Worm (Caenorhabditis elegans): ENCODE results near the gene ptpn-22.

Gene ptpn-22

ce11 chrIV:1763452-1763851 is 23.4 kb upstream of the ptpn-22 start (continued):
- TF ChIP-seq unc-39 (tag; optimal IDR thresholded peaks at IDR 0.05) = no peak
- no peak for TF ChIP-seq lsy-2 (tag; optimal IDR thresholded peaks at IDR 0.05)
- peak; percentile 78 for TF ChIP-seq egl-43 (GFP tag; IDR thresholded peaks at IDR 0.05)
- no peak for TF ChIP-seq duxl-1 (tag; optimal IDR thresholded peaks at IDR 0.05; ENCODE audit: poor library complexity)
- TF ChIP-seq pha-4 (GFP tag; IDR thresholded peaks at IDR 0.05) = 0 out of 2 replicates have a peak, but pooled peaks have one; percentile 30
- no peak for TF ChIP-seq pha-4 (tag; optimal IDR thresholded peaks at IDR 0.05)
- no peak for TF ChIP-seq daf-12 (tag; optimal IDR thresholded peaks at IDR 0.05)
- no peak for TF ChIP-seq mxl-3 (GFP tag; optimal IDR thresholded peaks at IDR 0.05)
- TF ChIP-seq dmd-9 (GFP tag; IDR thresholded peaks at IDR 0.05) = no peak
- no peak for TF ChIP-seq nhr-76 (tag; optimal IDR thresholded peaks at IDR 0.05)
- TF ChIP-seq F26F4.8 (GFP tag; conservative IDR thresholded peaks at IDR 0.05) = no peak
- 0 out of 2 replicates have a peak, but pooled peaks have one; percentile 22 for TF ChIP-seq madf-9 (GFP tag; conservative IDR thresholded peaks at IDR 0.05)
- no peak for TF ChIP-seq F10B5.3 (tag; optimal IDR thresholded peaks at IDR 0.05)
- no peak for TF ChIP-seq tag-97 (GFP tag; IDR thresholded peaks at IDR 0.05)
- TF ChIP-seq arid-1 (GFP tag; conservative IDR thresholded peaks at IDR 0.05) = no peak
- TF ChIP-seq mdl-1 (tag; optimal IDR thresholded peaks at IDR 0.05) = no peak
- TF ChIP-seq mes-2 (tag; optimal IDR thresholded peaks at IDR 0.05; ENCODE audit: poor library complexity, severe bottlenecking) = no peak
- peak; percentile 61; the same call in 1 of the 2 replicates for TF ChIP-seq dmd-8 (GFP tag; IDR thresholded peaks at IDR 0.05)
- TF ChIP-seq set-16 (GFP tag; IDR thresholded peaks at IDR 0.05) = peak; percentile 93
- TF ChIP-seq php-3 (GFP tag; IDR thresholded peaks at IDR 0.05) = no peak
- TF ChIP-seq unc-130 (GFP tag; optimal IDR thresholded peaks at IDR 0.05) = no peak
- TF ChIP-seq snpc-1.2 (GFP tag; IDR thresholded peaks at IDR 0.05) = peak; percentile 75
- no peak for TF ChIP-seq ama-1 (optimal IDR thresholded peaks at IDR 0.05)
- TF ChIP-seq hlh-30 (tag; optimal IDR thresholded peaks at IDR 0.05; ENCODE audit: insufficient read depth) = no peak
- TF ChIP-seq hif-1 (tag; optimal IDR thresholded peaks at IDR 0.05) = no peak
- TF ChIP-seq nhr-6 (tag; optimal IDR thresholded peaks at IDR 0.05) = no peak
- no peak for TF ChIP-seq gei-8 (GFP tag; optimal IDR thresholded peaks at IDR 0.05)
- TF ChIP-seq dve-1 (tag; optimal IDR thresholded peaks at IDR 0.05; ENCODE audit: insufficient read depth) = no peak

- TF ChIP-seq hlh-11 (tag; optimal IDR thresholded peaks at IDR 0.05) (peak; percentile 20), snpc-1.2 (GFP tag; IDR thresholded peaks at IDR 0.05) (no peak), mdl-1 (tag; optimal IDR thresholded peaks at IDR 0.05) (peak in 1 of 2 experiments; percentile 14), nhr-11 (tag; optimal IDR thresholded peaks at IDR 0.05) (peak; percentile 33), hif-1 (tag; optimal IDR thresholded peaks at IDR 0.05) (peak in 1 of 2 experiments; percentile 13), unc-62 (GFP tag; optimal IDR thresholded peaks at IDR 0.05 in 1 of 2) (peak in 1 of 2 experiments; percentile 78), unc-62 (tag; optimal IDR thresholded peaks at IDR 0.05) (no peak), ceh-32 (tag; optimal IDR thresholded peaks at IDR 0.05; ENCODE audit: poor library complexity) (no peak), daf-19 (GFP tag; conservative IDR thresholded peaks at IDR 0.05) (no peak)
Measured at ce11 chrIV:1761553-1761952, 21.5 kb upstream of the ptpn-22 start, which contains the start of gene Y41D4A.7. Gene Y41D4A.7, minus strand, starts transcription at chrIV:1761570.

- no peak for TF ChIP-seq fkh-10 (GFP tag; optimal IDR thresholded peaks at IDR 0.05)
- TF ChIP-seq unc-62 (GFP tag; optimal IDR thresholded peaks at IDR 0.05 in 1 of 2) = peak in 1 of 2 experiments; percentile 97
- no peak for TF ChIP-seq unc-62 (tag; optimal IDR thresholded peaks at IDR 0.05)
- peak; percentile 21 for TF ChIP-seq hlh-30 (tag; optimal IDR thresholded peaks at IDR 0.05; ENCODE audit: insufficient read depth)
- TF ChIP-seq nhr-102 (tag; optimal IDR thresholded peaks at IDR 0.05) = no peak
- TF ChIP-seq mdl-1 (tag; optimal IDR thresholded peaks at IDR 0.05) = no peak
- no peak for TF ChIP-seq F26F4.8 (GFP tag; conservative IDR thresholded peaks at IDR 0.05)
- no peak for TF ChIP-seq ceh-82 (tag; optimal IDR thresholded peaks at IDR 0.05)
- TF ChIP-seq D1046.2 (GFP tag; IDR thresholded peaks at IDR 0.05) = no peak
- TF ChIP-seq zag-1 (tag; optimal IDR thresholded peaks at IDR 0.05) = no peak
- peak; percentile 59 for TF ChIP-seq nhr-11 (tag; optimal IDR thresholded peaks at IDR 0.05)
Measured at ce11 chrIV:1758595-1758994, 18.5 kb upstream of the ptpn-22 start.
